Worm (Caenorhabditis elegans) whole organism, L3 larva: ENCODE measurements around the gene nhr-109.

Experiments used
- aly-2 ChIP-seq: fragments of 150-350 bp; optimal IDR thresholded peaks from 2 replicates; lab custom pipeline; 2014; ENCODE audit warnings: missing biosample characterization, missing genetic modification characterization
- ama-1 ChIP-seq: fragments of 150-350 bp; optimal IDR thresholded peaks from 2 replicates; lab custom pipeline; 2018
- daf-12 ChIP-seq: fragments of 150-350 bp; optimal IDR thresholded peaks from 2 replicates; lab custom pipeline; 2014; ENCODE audit warnings: missing biosample characterization, missing genetic modification reagents, missing genetic modification characterization
- egl-27 ChIP-seq: sonication (generic microtip); optimal IDR thresholded peaks from 4 replicates; lab custom pipeline; 2017; ENCODE audit warnings: missing biosample characterization, missing genetic modification reagents, missing genetic modification characterization
- elt-3 ChIP-seq, 3 experiments: fragments of 150-350 bp in 1 of 3; sonication (generic microtip) in 2 of 3; optimal IDR thresholded peaks; 2 replicates in 2 of 3; 4 replicates in 1 of 3; lab custom pipeline; 2014 to 2017; ENCODE audit warnings: missing biosample characterization in 3 of 3, missing genetic modification characterization in 3 of 3
- lin-15B ChIP-seq: fragments of 150-350 bp; optimal IDR thresholded peaks from 2 replicates; lab custom pipeline; 2014; ENCODE audit warnings: missing biosample characterization, missing genetic modification characterization
- mdl-1 ChIP-seq: fragments of 150-350 bp; optimal IDR thresholded peaks from 2 replicates; lab custom pipeline; 2014; ENCODE audit warnings: missing biosample characterization, missing genetic modification characterization
- nhr-23 ChIP-seq: fragments of 150-350 bp; optimal IDR thresholded peaks from 2 replicates; lab custom pipeline; 2014; ENCODE audit warnings: missing biosample characterization, missing genetic modification reagents, missing genetic modification characterization
- nhr-25 ChIP-seq: sonication (generic microtip); optimal IDR thresholded peaks from 2 replicates; lab custom pipeline; 2017; ENCODE audit warnings: missing biosample characterization, missing genetic modification characterization
- nhr-28 ChIP-seq: fragments of 150-350 bp; optimal IDR thresholded peaks from 2 replicates; lab custom pipeline; 2014; ENCODE audit warnings: missing biosample characterization, missing genetic modification characterization
- pqm-1 ChIP-seq: fragments of 150-350 bp; optimal IDR thresholded peaks from 2 replicates; lab custom pipeline; 2017; ENCODE audit warnings: missing biosample characterization, missing genetic modification characterization, inconsistent platforms

DNA sequence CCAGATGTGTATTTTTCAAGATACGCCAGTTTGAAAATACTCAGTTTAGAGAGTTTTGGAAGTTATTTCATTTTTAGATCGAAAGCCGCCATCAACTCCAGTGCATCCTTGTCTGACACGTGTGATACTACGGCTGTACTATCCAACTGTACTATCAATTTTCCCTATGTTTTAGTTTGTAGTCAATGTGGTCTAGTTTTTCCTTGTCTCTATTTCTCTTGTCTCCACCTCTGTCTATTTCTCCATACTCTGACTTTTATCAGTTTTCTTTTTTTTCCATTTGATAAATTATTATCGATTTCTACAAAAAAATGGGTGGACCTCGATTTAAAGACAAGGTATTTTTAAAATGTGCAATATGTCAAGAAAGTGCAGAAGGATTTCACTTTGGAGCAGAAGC lies 5.4 kb downstream of the nhr-109 start, which contains the start of gene nhr-16:
- no peak for TF ChIP-seq mdl-1 (tag; lab: Kevin White, UChicago)
- no peak for TF ChIP-seq elt-3 (tag; optimal IDR thresholded peaks at IDR 0.05; lab: Kevin White, UChicago)
- no peak for TF ChIP-seq daf-12 (tag; lab: Kevin White, UChicago)
- TF ChIP-seq nhr-23 (tag; lab: Kevin White, UChicago), result no peak
- no peak for TF ChIP-seq pqm-1
- TF ChIP-seq aly-2 (tag; lab: Kevin White, UChicago), result no peak
- TF ChIP-seq ama-1 (lab: Kevin White, UChicago), result no peak
- no peak for TF ChIP-seq lin-15B
- TF ChIP-seq egl-27 (tag; lab: Kevin White, UChicago), result no peak
- no peak for TF ChIP-seq nhr-25 (tag; lab: Kevin White, UChicago)
- no peak for TF ChIP-seq nhr-28 (tag; lab: Kevin White, UChicago)
